Worm (Caenorhabditis elegans) whole organism, L2 larva: ENCODE results near the gene nhr-235.
"Not testable (repeated sequence)": the region's sequence is repeated elsewhere in the genome, so short reads cannot be mapped to it uniquely, and the experiment has no call there.

Experiments used
- C34F6.9 ChIP-seq: fragments of 150-350 bp; optimal IDR thresholded peaks from 2 replicates; lab custom pipeline; 2014; ENCODE audit warnings: missing biosample characterization, missing genetic modification characterization
- F13H6.1 ChIP-seq: sonication (generic microtip); optimal IDR thresholded peaks from 2 replicates; lab custom pipeline; 2016; ENCODE audit warnings: missing genetic modification characterization, missing compliant biosample characterization
- R02D3.7 ChIP-seq: fragments of 150-350 bp; optimal IDR thresholded peaks from 2 replicates; lab custom pipeline; 2014; ENCODE audit warnings: missing biosample characterization, missing genetic modification characterization
- Y55F3AM.14 ChIP-seq: fragments of 200-800 bp; sonication (Bioruptor generic); optimal IDR thresholded peaks from 2 replicates; lab custom pipeline; 2018; ENCODE audit warnings: mild to moderate bottlenecking, missing genetic modification characterization, missing compliant biosample characterization
- ZK546.5 ChIP-seq: sonication (generic microtip); optimal IDR thresholded peaks from 2 replicates; lab custom pipeline; 2017; ENCODE audit warnings: missing biosample characterization, missing genetic modification characterization
- alr-1 ChIP-seq: fragments of 150-350 bp; optimal IDR thresholded peaks from 2 replicates; lab custom pipeline; 2014; ENCODE audit warnings: missing biosample characterization, missing genetic modification characterization
- aly-2 ChIP-seq: fragments of 150-350 bp; optimal IDR thresholded peaks from 2 replicates; lab custom pipeline; 2014; ENCODE audit warnings: missing biosample characterization, missing genetic modification characterization
- ama-1 ChIP-seq: fragments of 150-350 bp; optimal IDR thresholded peaks from 2 replicates; lab custom pipeline; 2018; ENCODE audit warnings: inconsistent platforms
- blmp-1 ChIP-seq: sonication (generic microtip); optimal IDR thresholded peaks from 2 replicates; lab custom pipeline; 2017; ENCODE audit warnings: missing genetic modification characterization, mild to moderate bottlenecking, missing compliant biosample characterization, antibody characterized with exemption, moderate library complexity; ENCODE audit not compliant: insufficient read depth
- ceh-16 ChIP-seq: fragments of 150-350 bp; optimal IDR thresholded peaks from 2 replicates; lab custom pipeline; 2014; ENCODE audit warnings: missing biosample characterization, missing genetic modification characterization
- ceh-82 ChIP-seq: fragments of 150-350 bp; optimal IDR thresholded peaks from 2 replicates; lab custom pipeline; 2014; ENCODE audit warnings: missing biosample characterization, missing genetic modification characterization
- crh-2 ChIP-seq: sonication (generic microtip); optimal IDR thresholded peaks from 2 replicates; lab custom pipeline; 2017; ENCODE audit warnings: missing biosample characterization, missing genetic modification characterization
- dmd-4 ChIP-seq: sonication (generic microtip); optimal IDR thresholded peaks from 2 replicates; lab custom pipeline; 2017; ENCODE audit warnings: missing biosample characterization, missing genetic modification characterization
- egl-27 ChIP-seq: sonication (generic microtip); optimal IDR thresholded peaks from 3 replicates; lab custom pipeline; 2017; ENCODE audit warnings: missing biosample characterization, missing genetic modification reagents, missing genetic modification characterization
- elt-1 ChIP-seq: fragments of 150-350 bp; optimal IDR thresholded peaks from 2 replicates; lab custom pipeline; 2014; ENCODE audit warnings: missing biosample characterization, missing genetic modification characterization
- elt-3 ChIP-seq: sonication (generic microtip); optimal IDR thresholded peaks from 2 replicates; lab custom pipeline; 2017; ENCODE audit warnings: missing biosample characterization, missing genetic modification characterization
- fos-1 ChIP-seq: fragments of 150-350 bp; optimal IDR thresholded peaks from 2 replicates; lab custom pipeline; 2014; ENCODE audit warnings: missing biosample characterization, missing genetic modification characterization
- gmeb-1 ChIP-seq: fragments of 150-350 bp; optimal IDR thresholded peaks from 2 replicates; lab custom pipeline; 2014; ENCODE audit warnings: missing biosample characterization, missing genetic modification characterization
- lin-11 ChIP-seq: fragments of 150-350 bp; sonication (generic microtip); optimal IDR thresholded peaks from 2 replicates; lab custom pipeline; 2014; ENCODE audit warnings: missing biosample characterization, missing genetic modification characterization, inconsistent platforms, mixed read lengths
- lin-13 ChIP-seq: fragments of 150-350 bp; optimal IDR thresholded peaks from 2 replicates; lab custom pipeline; 2014; ENCODE audit warnings: missing biosample characterization, missing genetic modification reagents, missing genetic modification characterization
- lin-39 ChIP-seq: fragments of 150-350 bp; optimal IDR thresholded peaks from 2 replicates; lab custom pipeline; 2014; ENCODE audit warnings: missing biosample characterization, missing genetic modification reagents, missing genetic modification characterization
- lsy-2 ChIP-seq, 2 experiments: fragments of 150-350 bp in 1 of 2; sonication (generic microtip) in 1 of 2; optimal IDR thresholded peaks; 2 replicates each; lab custom pipeline; 2014 to 2017; ENCODE audit warnings: missing biosample characterization in 2 of 2, missing genetic modification characterization in 2 of 2
- mab-5 ChIP-seq: fragments of 150-350 bp; optimal IDR thresholded peaks from 2 replicates; lab custom pipeline; 2014; ENCODE audit warnings: missing biosample characterization, missing genetic modification characterization
- mbf-1 ChIP-seq: sonication (generic microtip); optimal IDR thresholded peaks from 2 replicates; lab custom pipeline; 2017; ENCODE audit warnings: missing biosample characterization, missing genetic modification characterization
- mdl-1 ChIP-seq, 2 experiments: fragments of 150-350 bp in 1 of 2; sonication (generic microtip) in 1 of 2; optimal IDR thresholded peaks; 2 replicates each; lab custom pipeline; 2017; ENCODE audit warnings: missing biosample characterization in 2 of 2, missing genetic modification characterization in 2 of 2
- nhr-10 ChIP-seq: sonication (generic microtip); optimal IDR thresholded peaks from 2 replicates; lab custom pipeline; 2017; ENCODE audit warnings: missing biosample characterization, missing genetic modification characterization
- nhr-11 ChIP-seq: fragments of 150-350 bp; optimal IDR thresholded peaks from 2 replicates; lab custom pipeline; 2014; ENCODE audit warnings: missing biosample characterization, missing genetic modification characterization
- nhr-12 ChIP-seq: fragments of 150-350 bp; optimal IDR thresholded peaks from 2 replicates; lab custom pipeline; 2014; ENCODE audit warnings: missing biosample characterization, missing genetic modification characterization
- nhr-129 ChIP-seq: fragments of 150-350 bp; optimal IDR thresholded peaks from 2 replicates; lab custom pipeline; 2014; ENCODE audit warnings: missing biosample characterization, missing genetic modification characterization
- nhr-21 ChIP-seq: fragments of 150-350 bp; optimal IDR thresholded peaks from 2 replicates; lab custom pipeline; 2014; ENCODE audit warnings: missing biosample characterization, missing genetic modification characterization
- nhr-23 ChIP-seq: fragments of 150-350 bp; optimal IDR thresholded peaks from 2 replicates; lab custom pipeline; 2014; ENCODE audit warnings: missing biosample characterization, missing genetic modification reagents, missing genetic modification characterization
- nhr-237 ChIP-seq: fragments of 150-350 bp; optimal IDR thresholded peaks from 2 replicates; lab custom pipeline; 2014; ENCODE audit warnings: missing biosample characterization, missing genetic modification characterization
- nhr-25 ChIP-seq: fragments of 150-350 bp; sonication (generic microtip); optimal IDR thresholded peaks from 3 replicates; lab custom pipeline; 2014; ENCODE audit warnings: missing biosample characterization, missing genetic modification characterization
- nhr-6 ChIP-seq: fragments of 150-350 bp; optimal IDR thresholded peaks from 2 replicates; lab custom pipeline; 2014; ENCODE audit warnings: missing biosample characterization, missing genetic modification characterization
- nhr-77 ChIP-seq: fragments of 150-350 bp; optimal IDR thresholded peaks from 2 replicates; lab custom pipeline; 2014; ENCODE audit warnings: missing biosample characterization, missing genetic modification characterization
- peb-1 ChIP-seq: fragments of 150-350 bp; optimal IDR thresholded peaks from 2 replicates; lab custom pipeline; 2014; ENCODE audit warnings: missing biosample characterization, missing genetic modification characterization
- sem-4 ChIP-seq: fragments of 150-350 bp; optimal IDR thresholded peaks from 2 replicates; lab custom pipeline; 2014; ENCODE audit warnings: missing biosample characterization, missing genetic modification reagents, missing genetic modification characterization
- skn-1 ChIP-seq: sonication (generic microtip); optimal IDR thresholded peaks from 2 replicates; lab custom pipeline; 2017; ENCODE audit warnings: missing biosample characterization, missing genetic modification characterization
- sma-3 ChIP-seq: sonication (generic microtip); optimal IDR thresholded peaks from 2 replicates; lab custom pipeline; 2016; ENCODE audit warnings: missing genetic modification reagents, missing genetic modification characterization, missing compliant biosample characterization
- sma-9 ChIP-seq, 2 experiments: fragments of 150-350 bp in 1 of 2; sonication (generic microtip) in 1 of 2; optimal IDR thresholded peaks; 2 replicates each; lab custom pipeline; 2014 to 2016; ENCODE audit warnings: missing genetic modification characterization in 2 of 2, mild to moderate bottlenecking in 1 of 2, missing biosample characterization in 1 of 2, missing compliant biosample characterization in 1 of 2, missing genetic modification reagents in 1 of 2, moderate library complexity in 1 of 2
- snpc-4 ChIP-seq: fragments of 150-350 bp; optimal IDR thresholded peaks from 2 replicates; lab custom pipeline; 2014; ENCODE audit warnings: missing biosample characterization, missing genetic modification characterization
- unc-39 ChIP-seq: fragments of 150-350 bp; optimal IDR thresholded peaks from 2 replicates; lab custom pipeline; 2014; ENCODE audit warnings: missing biosample characterization, missing genetic modification characterization
- unc-55 ChIP-seq: fragments of 150-350 bp; sonication (generic microtip); optimal IDR thresholded peaks from 3 replicates; lab custom pipeline; 2014; ENCODE audit warnings: missing biosample characterization, missing genetic modification reagents, missing genetic modification characterization
- unc-62 ChIP-seq: fragments of 150-350 bp; optimal IDR thresholded peaks from 2 replicates; lab custom pipeline; 2014; ENCODE audit warnings: missing biosample characterization, missing genetic modification reagents, missing genetic modification characterization
- zag-1 ChIP-seq: fragments of 150-350 bp; optimal IDR thresholded peaks from 2 replicates; lab custom pipeline; 2014; ENCODE audit warnings: missing biosample characterization, missing genetic modification characterization
- ztf-1 ChIP-seq: fragments of 200-800 bp; sonication (Bioruptor generic); conservative IDR thresholded peaks from 2 replicates; pipeline ENCODE4 v1.3.6; 2022; ENCODE audit warnings: missing genetic modification characterization, missing compliant biosample characterization
- ztf-11 ChIP-seq: sonication (generic microtip); optimal IDR thresholded peaks from 2 replicates; lab custom pipeline; 2017; ENCODE audit warnings: missing biosample characterization, missing genetic modification characterization
- ztf-4 ChIP-seq: fragments of 150-350 bp; optimal IDR thresholded peaks from 2 replicates; lab custom pipeline; 2014; ENCODE audit warnings: missing biosample characterization, missing genetic modification characterization

The nhr-235 gene

ce11 chrII:12622843-12623242 lies 17.6 kb upstream of the nhr-235 start:
- no peak for TF ChIP-seq ceh-16 (tag; lab: Kevin White, UChicago)
- TF ChIP-seq nhr-21 = peak; percentile 2
- no peak for TF ChIP-seq unc-39 (tag; lab: Kevin White, UChicago)
- no peak for TF ChIP-seq nhr-10 (tag; lab: Kevin White, UChicago)
- TF ChIP-seq sma-3 (GFP tag; lab: Kevin White, UChicago) = peak; percentile 19
- no peak for TF ChIP-seq sem-4 (tag; lab: Kevin White, UChicago)
- TF ChIP-seq lin-11 (tag; lab: Kevin White, UChicago) = no peak
- TF ChIP-seq sma-9 (GFP tag; optimal IDR thresholded peaks at IDR 0.05; lab: Kevin White, UChicago) = peak; percentile 56
- no peak for TF ChIP-seq sma-9 (tag; optimal IDR thresholded peaks at IDR 0.05; lab: Kevin White, UChicago)

DNA sequence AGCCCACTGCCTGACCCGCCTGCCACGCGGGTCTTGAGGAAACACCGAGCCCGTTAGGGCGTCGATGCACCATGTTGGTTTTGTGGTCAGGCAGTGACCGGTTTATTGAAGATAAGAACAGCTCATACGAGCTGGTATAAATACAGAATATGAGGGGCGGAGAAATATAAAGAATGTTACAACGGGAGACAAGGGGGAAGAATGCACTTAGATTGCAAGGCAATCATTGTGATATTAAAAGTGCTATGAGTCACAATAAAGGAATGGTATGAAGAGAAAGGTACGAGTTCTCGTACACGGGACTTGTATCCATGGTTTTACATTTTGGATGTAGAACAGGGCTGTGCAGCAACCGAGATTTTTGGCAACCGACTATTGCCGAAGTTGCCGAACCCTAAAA lies 16.0 kb upstream of the nhr-235 start, which contains the start of gene Y38E10A.14:
Y38E10A.14 (minus strand) TSS at position 101 of the 400 bp plus-strand sequence.
- TF ChIP-seq ama-1; nhr-11 (tag; lab: Kevin White, UChicago); lin-11 (tag; lab: Kevin White, UChicago): not testable (repeated sequence)

ce11 chrII:12625673-12626072 lies 14.8 kb upstream of the nhr-235 start:
- no peak for TF ChIP-seq nhr-12
- peak; percentile 51 for TF ChIP-seq gmeb-1 (tag; lab: Kevin White, UChicago)
- TF ChIP-seq ztf-11 (tag; lab: Kevin White, UChicago) = no peak
- no peak for TF ChIP-seq ZK546.5 (tag; lab: Kevin White, UChicago)
- no peak for TF ChIP-seq unc-62
- TF ChIP-seq elt-1 (tag; lab: Kevin White, UChicago) = no peak
- TF ChIP-seq peb-1 = no peak
- TF ChIP-seq nhr-10 (tag; lab: Kevin White, UChicago) = no peak
- TF ChIP-seq sem-4 (tag; lab: Kevin White, UChicago) = no peak
- TF ChIP-seq ceh-16 (tag; lab: Kevin White, UChicago) = no peak
- no peak for TF ChIP-seq C34F6.9 (tag; lab: Kevin White, UChicago)
- no peak for TF ChIP-seq nhr-237 (tag; lab: Kevin White, UChicago)
- TF ChIP-seq nhr-77 = no peak
- no peak for TF ChIP-seq aly-2 (tag; lab: Kevin White, UChicago)
- TF ChIP-seq ztf-1 (GFP tag; lab: Robert Waterston, UW) = no peak
- peak; percentile 52 to 79 for TF ChIP-seq mdl-1 (tag; optimal IDR thresholded peaks at IDR 0.05; lab: Kevin White, UChicago)
- no peak for TF ChIP-seq Y55F3AM.14 (GFP tag; lab: Kevin White, UChicago)
- TF ChIP-seq mab-5 = no peak
- TF ChIP-seq ama-1 = no peak
- TF ChIP-seq crh-2 (tag; lab: Kevin White, UChicago) = peak; percentile 27
- TF ChIP-seq alr-1 (tag; lab: Kevin White, UChicago) = no peak
- TF ChIP-seq F13H6.1 (tag; lab: Kevin White, UChicago) = no peak
- no peak for TF ChIP-seq ztf-4
- TF ChIP-seq dmd-4 (tag; lab: Kevin White, UChicago) = no peak
- peak; percentile 95 for TF ChIP-seq nhr-21
- TF ChIP-seq R02D3.7 = no peak
- no peak for TF ChIP-seq elt-3 (tag; lab: Kevin White, UChicago)
- TF ChIP-seq nhr-25 (tag; lab: Kevin White, UChicago) = peak; percentile 91
- TF ChIP-seq mbf-1 (tag; lab: Kevin White, UChicago) = no peak
- TF ChIP-seq blmp-1 (tag; lab: Kevin White, UChicago) = peak; percentile 57
- peak; percentile 31 for TF ChIP-seq fos-1 (tag; lab: Kevin White, UChicago)
- TF ChIP-seq nhr-129 (tag; lab: Kevin White, UChicago) = peak; percentile 64
- TF ChIP-seq lin-39 = no peak
- TF ChIP-seq zag-1 (tag; lab: Kevin White, UChicago) = no peak
- TF ChIP-seq lin-13 (GFP tag; lab: Kevin White, UChicago) = no peak
- TF ChIP-seq sma-3 (GFP tag; lab: Kevin White, UChicago) = peak; percentile 93
- TF ChIP-seq nhr-23 (tag; lab: Kevin White, UChicago) = no peak
- TF ChIP-seq unc-39 (tag; lab: Kevin White, UChicago) = no peak
- TF ChIP-seq snpc-4 (tag; lab: Kevin White, UChicago) = no peak
- peak; percentile 98 for TF ChIP-seq sma-9 (GFP tag; optimal IDR thresholded peaks at IDR 0.05; lab: Kevin White, UChicago)
- TF ChIP-seq sma-9 (tag; optimal IDR thresholded peaks at IDR 0.05; lab: Kevin White, UChicago) = no peak
- no peak for TF ChIP-seq unc-55 (GFP tag; lab: Kevin White, UChicago)
- TF ChIP-seq ceh-82 (tag; lab: Kevin White, UChicago) = no peak
- TF ChIP-seq egl-27 = peak; percentile 68
- TF ChIP-seq lin-11 (tag; lab: Kevin White, UChicago) = no peak
- no peak for TF ChIP-seq nhr-11 (tag; lab: Kevin White, UChicago)
- no peak for TF ChIP-seq lsy-2 (tag; optimal IDR thresholded peaks at IDR 0.05; lab: Kevin White, UChicago)
- no peak for TF ChIP-seq nhr-6 (tag; lab: Kevin White, UChicago)
- no peak for TF ChIP-seq skn-1 (tag; lab: Kevin White, UChicago)
